Fruit fly (Drosophila melanogaster) whole organism, embryonic: ENCODE data around the gene Mec2.

Experiments
- Asciz ChIP-seq: fragments of 200-800 bp; sonication (Bioruptor generic); optimal IDR thresholded peaks from 2 replicates; lab custom pipeline; 2017; ENCODE audit warnings: missing biosample characterization, mild to moderate bottlenecking, missing genetic modification characterization, missing genetic modification reagents
- Awh ChIP-seq: fragments of 200-800 bp; sonication (Bioruptor generic); IDR thresholded peaks from 2 replicates; pipeline ENCODE4, ENCODE4 v1.3.6; 2022; ENCODE audit warnings: missing biosample characterization, missing genetic modification characterization
- B-H1 ChIP-seq: fragments of 200-800 bp; sonication (Bioruptor generic); IDR thresholded peaks from 3 replicates; pipeline ENCODE4 v1.3.6; 2022; ENCODE audit warnings: missing biosample characterization, missing genetic modification characterization
- Blimp-1 ChIP-seq: fragments of 200-800 bp; sonication (Bioruptor generic); optimal IDR thresholded peaks from 3 replicates; lab custom pipeline; 2018; ENCODE audit warnings: missing biosample characterization, missing genetic modification characterization, mild to moderate bottlenecking, moderate library complexity, missing genetic modification reagents
- CG11695 ChIP-seq: fragments of 200-800 bp; sonication (Bioruptor generic); IDR thresholded peaks from 3 replicates; pipeline ENCODE4 v1.3.6; 2022; ENCODE audit warnings: missing biosample characterization, missing genetic modification characterization
- CG12155 ChIP-seq: fragments of 200-800 bp; sonication (Bioruptor generic); optimal IDR thresholded peaks from 3 replicates; lab custom pipeline; 2016; ENCODE audit warnings: missing biosample characterization, missing genetic modification characterization
- CG15269 ChIP-seq: fragments of 200-800 bp; sonication (Bioruptor generic); optimal IDR thresholded peaks from 2 replicates; lab custom pipeline; 2018; ENCODE audit warnings: missing biosample characterization, mild to moderate bottlenecking, missing genetic modification characterization, moderate library complexity
- CG15696 ChIP-seq: fragments of 200-800 bp; sonication (Bioruptor generic); optimal IDR thresholded peaks from 2 replicates; lab custom pipeline; 2019; ENCODE audit warnings: missing biosample characterization, mild to moderate bottlenecking, missing genetic modification characterization, moderate library complexity
- CG16863 ChIP-seq: fragments of 200-800 bp; sonication (Bioruptor generic); optimal IDR thresholded peaks from 3 replicates; lab custom pipeline; 2016; ENCODE audit warnings: missing biosample characterization, missing genetic modification characterization
- CG17361 ChIP-seq: fragments of 200-800 bp; sonication (Bioruptor generic); IDR thresholded peaks from 3 replicates; pipeline ENCODE4 v1.3.6; 2022; ENCODE audit warnings: missing biosample characterization, missing genetic modification characterization
- CG32532 ChIP-seq: fragments of 200-800 bp; sonication (Bioruptor generic); IDR thresholded peaks from 2 replicates; pipeline ENCODE4 v1.3.6; 2022; ENCODE audit warnings: missing biosample characterization, missing genetic modification characterization
- CG33557 ChIP-seq: fragments of 200-800 bp; sonication (Bioruptor generic); optimal IDR thresholded peaks from 2 replicates; lab custom pipeline; 2019; ENCODE audit warnings: missing biosample characterization, mild to moderate bottlenecking, missing genetic modification characterization, moderate library complexity
- CG4404 ChIP-seq: fragments of 200-800 bp; sonication (Bioruptor generic); IDR thresholded peaks from 2 replicates; pipeline ENCODE4 v1.3.6; 2022; ENCODE audit warnings: missing biosample characterization, missing genetic modification characterization
- CG6175 ChIP-seq: fragments of 200-800 bp; sonication (Bioruptor generic); IDR thresholded peaks from 3 replicates; pipeline ENCODE4 v1.3.6; 2022; ENCODE audit warnings: missing biosample characterization, missing genetic modification characterization
- CG6683 ChIP-seq: fragments of 200-800 bp; sonication (Bioruptor generic); optimal IDR thresholded peaks from 2 replicates; lab custom pipeline; 2017; ENCODE audit warnings: missing biosample characterization, mild to moderate bottlenecking, missing genetic modification characterization, missing genetic modification reagents
- CG8765 ChIP-seq: fragments of 200-800 bp; sonication (Bioruptor generic); IDR thresholded peaks from 2 replicates; pipeline ENCODE4 v1.3.6; 2022; ENCODE audit warnings: missing biosample characterization, missing genetic modification characterization
- CG8924 ChIP-seq: fragments of 200-800 bp; optimal IDR thresholded peaks from 3 replicates; lab custom pipeline; 2019; ENCODE audit warnings: missing biosample characterization, mild to moderate bottlenecking, missing genetic modification characterization, moderate library complexity
- CG9437 ChIP-seq: fragments of 200-800 bp; sonication (Bioruptor generic); optimal IDR thresholded peaks from 2 replicates; lab custom pipeline; 2018; ENCODE audit warnings: missing biosample characterization, mild to moderate bottlenecking, missing genetic modification characterization
- CG9797 ChIP-seq: fragments of 200-800 bp; sonication (Bioruptor generic); optimal IDR thresholded peaks from 3 replicates; lab custom pipeline; 2018; ENCODE audit warnings: missing biosample characterization, mild to moderate bottlenecking, missing genetic modification characterization
- CkIIα-i1 ChIP-seq: fragments of 200-800 bp; sonication (Bioruptor generic); IDR thresholded peaks from 2 replicates; pipeline ENCODE4 v1.3.6; 2022; ENCODE audit warnings: missing biosample characterization, missing genetic modification characterization
- Dad ChIP-seq: fragments of 200-800 bp; sonication (Bioruptor generic); optimal IDR thresholded peaks from 3 replicates; lab custom pipeline; 2016; ENCODE audit warnings: missing biosample characterization, missing genetic modification characterization
- Dip2 ChIP-seq: fragments of 200-800 bp; sonication (Bioruptor generic); IDR thresholded peaks from 2 replicates; pipeline ENCODE4 v1.3.6; 2022; ENCODE audit warnings: missing biosample characterization, missing genetic modification characterization
- Med ChIP-seq: fragments of 200-800 bp; sonication (Bioruptor generic); peaks from one replicate; lab custom pipeline; 2016; ENCODE audit warnings: missing biosample characterization, missing genetic modification characterization, mild to moderate bottlenecking, inconsistent platforms, moderate library complexity
- Xbp1 ChIP-seq: fragments of 200-800 bp; sonication (Bioruptor generic); optimal IDR thresholded peaks from 3 replicates; lab custom pipeline; 2016; ENCODE audit warnings: missing biosample characterization, mild to moderate bottlenecking, missing genetic modification characterization
- abd-A ChIP-seq: fragments of 200-800 bp; sonication (Bioruptor generic); optimal IDR thresholded peaks from 3 replicates; lab custom pipeline; 2019; ENCODE audit warnings: missing biosample characterization, mild to moderate bottlenecking, missing genetic modification characterization, moderate library complexity
- ac ChIP-seq: fragments of 200-800 bp; sonication (Bioruptor generic); optimal IDR thresholded peaks from 3 replicates; lab custom pipeline; 2017; ENCODE audit warnings: missing biosample characterization, mild to moderate bottlenecking, missing genetic modification characterization
- al ChIP-seq: fragments of 200-800 bp; sonication (Bioruptor generic); IDR thresholded peaks from 2 replicates; pipeline ENCODE4 v1.3.6; 2022; ENCODE audit warnings: missing biosample characterization, missing genetic modification characterization
- aop ChIP-seq: fragments of 200-800 bp; sonication (Bioruptor generic); IDR thresholded peaks from 2 replicates; pipeline ENCODE4 v1.3.6; 2022; ENCODE audit warnings: missing biosample characterization, missing genetic modification characterization
- ap ChIP-seq: fragments of 200-800 bp; sonication (Bioruptor generic); IDR thresholded peaks from 2 replicates; pipeline ENCODE4 v1.3.6; 2022; ENCODE audit warnings: missing biosample characterization, missing genetic modification characterization
- br ChIP-seq: fragments of >200 bp; optimal IDR thresholded peaks from 2 replicates; lab custom pipeline; 2017
- cad ChIP-seq: fragments of >200 bp; optimal IDR thresholded peaks from 2 replicates; lab custom pipeline; 2017; ENCODE audit warnings: missing biosample characterization, missing genetic modification characterization
- chinmo ChIP-seq: fragments of 200-800 bp; sonication (Bioruptor generic); IDR thresholded peaks from 4 replicates; pipeline ENCODE4 v1.3.6; 2022; ENCODE audit warnings: missing biosample characterization, missing genetic modification characterization; ENCODE audit not compliant: partially characterized antibody
- crol ChIP-seq: fragments of 200-800 bp; sonication (Bioruptor generic); IDR thresholded peaks from 2 replicates; pipeline ENCODE4 v1.3.6; 2022; ENCODE audit warnings: missing biosample characterization, missing genetic modification characterization
- cwo ChIP-seq: fragments of 200-800 bp; sonication (Bioruptor generic); optimal IDR thresholded peaks from 3 replicates; lab custom pipeline; 2017; ENCODE audit warnings: missing biosample characterization, missing genetic modification characterization, mild to moderate bottlenecking, moderate library complexity, missing genetic modification reagents
- dan ChIP-seq: fragments of 200-800 bp; sonication (Bioruptor generic); IDR thresholded peaks from 2 replicates; pipeline ENCODE4 v1.3.6; 2022; ENCODE audit warnings: missing biosample characterization, missing genetic modification characterization
- fd96Cb ChIP-seq: fragments of 200-800 bp; sonication (Bioruptor generic); optimal IDR thresholded peaks from 2 replicates; lab custom pipeline; 2018; ENCODE audit warnings: missing biosample characterization, mild to moderate bottlenecking, missing genetic modification characterization, moderate library complexity
- grn ChIP-seq: fragments of 200-800 bp; sonication (Bioruptor generic); optimal IDR thresholded peaks from 3 replicates; lab custom pipeline; 2017; ENCODE audit warnings: missing biosample characterization, missing genetic modification characterization
- ind ChIP-seq: fragments of 200-800 bp; sonication (Bioruptor generic); optimal IDR thresholded peaks from 3 replicates; lab custom pipeline; 2016; ENCODE audit warnings: missing biosample characterization, missing genetic modification characterization
- jigr1 ChIP-seq: fragments of 200-800 bp; sonication (Bioruptor generic); IDR thresholded peaks from 3 replicates; pipeline ENCODE4 v1.3.6; 2022; ENCODE audit warnings: missing biosample characterization, missing genetic modification characterization
- kah ChIP-seq: fragments of 200-800 bp; sonication (Bioruptor generic); optimal IDR thresholded peaks from 2 replicates; lab custom pipeline; 2018; ENCODE audit warnings: missing biosample characterization, mild to moderate bottlenecking, missing genetic modification characterization
- kay ChIP-seq: fragments of 200-800 bp; sonication (Bioruptor generic); optimal IDR thresholded peaks from 2 replicates; lab custom pipeline; 2016; ENCODE audit warnings: missing biosample characterization, missing genetic modification characterization
- lbe ChIP-seq: fragments of 200-800 bp; sonication (Bioruptor generic); optimal IDR thresholded peaks from 2 replicates; lab custom pipeline; 2016; ENCODE audit warnings: missing biosample characterization, mild to moderate bottlenecking, missing genetic modification characterization
- nom ChIP-seq: fragments of 200-800 bp; sonication (Bioruptor generic); optimal IDR thresholded peaks from 2 replicates; lab custom pipeline; 2017; ENCODE audit warnings: missing biosample characterization, missing genetic modification characterization, mild to moderate bottlenecking, moderate library complexity, missing genetic modification reagents
- p53 ChIP-seq: fragments of 200-800 bp; sonication (Bioruptor generic); optimal IDR thresholded peaks from 2 replicates; lab custom pipeline; 2016; ENCODE audit warnings: missing biosample characterization, missing genetic modification characterization
- pan ChIP-seq, 4 experiments: fragments of >200 bp in 3 of 4; fragments of 200-800 bp in 1 of 4; sonication (Bioruptor generic) in 1 of 4; optimal IDR thresholded peaks in 3 of 4; IDR thresholded peaks in 1 of 4; 2 replicates each; pipeline versions ENCODE4 v1.3.6 to Lab custom; 2017 to 2022; ENCODE audit warnings: missing biosample characterization in 2 of 4, missing genetic modification characterization in 2 of 4, mixed read lengths in 1 of 4
- rib ChIP-seq: fragments of 200-800 bp; sonication (Bioruptor generic); IDR thresholded peaks from 2 replicates; pipeline ENCODE4 v1.3.6; 2022; ENCODE audit warnings: missing biosample characterization, missing genetic modification characterization
- sc ChIP-seq, 3 experiments: fragments of >200 bp in 2 of 3; fragments of 200-800 bp in 1 of 3; sonication (Bioruptor generic) in 1 of 3; optimal IDR thresholded peaks; 2 replicates in 2 of 3; 3 replicates in 1 of 3; lab custom pipeline; 2017; ENCODE audit warnings: mild to moderate bottlenecking in 1 of 3, missing biosample characterization in 1 of 3, missing genetic modification characterization in 1 of 3, missing genetic modification reagents in 1 of 3
- stwl ChIP-seq: fragments of 200-800 bp; sonication (Bioruptor generic); optimal IDR thresholded peaks from 3 replicates; lab custom pipeline; 2018; ENCODE audit warnings: missing biosample characterization, mild to moderate bottlenecking, missing genetic modification characterization, moderate library complexity

Gene Mec2

DNA sequence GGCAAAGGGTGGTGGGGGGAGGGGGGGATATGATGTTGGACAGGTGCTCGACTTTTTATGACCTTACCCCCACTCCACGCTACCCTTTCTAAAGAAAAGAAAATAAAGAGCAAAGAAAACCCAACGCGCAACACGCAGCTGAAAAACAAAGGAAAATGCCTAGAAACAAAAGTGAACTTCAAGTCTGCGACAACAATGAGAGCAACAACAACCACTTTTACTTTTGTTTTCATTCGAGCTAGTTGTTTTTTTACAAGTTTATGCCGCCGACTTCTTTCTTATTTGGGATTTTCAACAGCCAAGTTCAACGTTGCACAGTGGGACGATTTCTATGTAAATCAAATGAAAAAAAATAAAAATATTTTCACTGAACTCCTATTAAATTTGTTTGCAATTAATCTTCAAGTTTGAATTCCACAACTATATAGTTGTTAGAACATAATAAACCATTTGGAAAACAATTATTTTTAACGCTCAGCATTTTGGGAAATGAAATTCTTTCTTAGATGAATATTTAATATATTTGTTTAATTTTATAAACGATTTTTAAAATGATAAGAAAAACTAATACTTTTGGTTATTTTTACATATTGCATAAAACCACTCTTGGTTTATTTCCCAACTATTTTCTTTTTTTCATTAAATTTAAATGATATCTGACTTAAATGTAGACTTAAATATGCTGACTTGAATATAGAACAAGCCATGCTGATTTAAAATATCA lies 36.9 kb downstream of the Mec2 start (continued):
- TF ChIP-seq CG33557 (no peak), Dad (GFP tag; lab: Kevin White, UChicago) (no peak), kay (GFP tag; lab: Kevin White, UChicago) (no peak), CG15696 (no peak), chinmo (GFP tag; lab: Robert Waterston, UW) (no peak), CG11695 (no peak), CG8765 (GFP tag; lab: Robert Waterston, UW) (no peak), CG12155 (GFP tag; lab: Kevin White, UChicago) (no peak), ind (GFP tag; lab: Kevin White, UChicago) (peak; percentile 18), CG17361 (GFP tag; lab: Robert Waterston, UW) (peak; percentile 89), CG4404 (GFP tag; lab: Robert Waterston, UW) (no peak), CG9797 (GFP tag; lab: Kevin White, UChicago) (no peak), cad (GFP tag; lab: Kevin White, UChicago) (no peak), CG6683 (GFP tag; lab: Kevin White, UChicago) (no peak), p53 (GFP tag; lab: Kevin White, UChicago) (no peak), ac (GFP tag; lab: Kevin White, UChicago) (no peak), CkIIα-i1 (GFP tag; lab: Robert Waterston, UW) (no peak), kah (GFP tag; lab: Kevin White, UChicago) (no peak)

DNA sequence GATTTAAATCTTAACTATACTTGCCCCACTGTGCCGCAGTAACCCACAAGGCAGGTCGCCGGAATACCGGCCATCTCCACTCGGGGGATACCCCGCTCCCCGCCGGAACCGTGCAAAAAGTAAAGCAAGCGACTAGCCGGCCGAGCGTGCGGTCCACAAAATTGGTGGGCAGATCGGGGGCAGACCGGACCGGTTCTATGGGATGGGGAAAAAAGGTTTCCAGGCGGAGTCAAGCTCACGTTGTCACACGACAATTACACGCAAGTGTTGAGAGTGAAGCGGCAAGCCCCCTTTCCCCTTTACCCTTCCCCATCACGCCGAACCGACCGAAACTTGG lies 37.4 kb downstream of the Mec2 start:
- TF ChIP-seq jigr1 (GFP tag; lab: Robert Waterston, UW): no peak
- TF ChIP-seq sc (optimal IDR thresholded peaks at IDR 0.05; lab: Kevin White, UChicago): no peak
- no peak for TF ChIP-seq sc (GFP tag; optimal IDR thresholded peaks at IDR 0.05; lab: Kevin White, UChicago)
- TF ChIP-seq dan (GFP tag; lab: Robert Waterston, UW): no peak
- no peak for TF ChIP-seq abd-A
- peak; percentile 62; the same call in 1 of the 3 replicates for TF ChIP-seq CG6175 (GFP tag; lab: Robert Waterston, UW)
- peak; percentile 32; the same call in 1 of the 2 replicates for TF ChIP-seq rib
- peak; percentile 83 for TF ChIP-seq crol (GFP tag; lab: Robert Waterston, UW)
- TF ChIP-seq cwo: no peak
- no peak for TF ChIP-seq CG15269 (tag; lab: Kevin White, UChicago)
- peak; percentile 26 for TF ChIP-seq CG9437 (GFP tag; lab: Kevin White, UChicago)
- no peak for TF ChIP-seq pan (optimal IDR thresholded peaks at IDR 0.05; lab: Kevin White, UChicago)
- TF ChIP-seq pan (GFP tag; optimal IDR thresholded peaks at IDR 0.05 in 1 of 2, IDR thresholded peaks at IDR 0.05 in 1 of 2): peak in 1 of 2 experiments; percentile 20
- TF ChIP-seq chinmo (GFP tag; lab: Robert Waterston, UW): 0 out of 4 replicates have a peak, but pooled peaks have one; percentile 17
- TF ChIP-seq al (GFP tag; lab: Robert Waterston, UW): no peak
- TF ChIP-seq CG32532 (GFP tag; lab: Robert Waterston, UW): 0 out of 2 replicates have a peak, but pooled peaks have one; percentile 13
- TF ChIP-seq grn (GFP tag; lab: Kevin White, UChicago): no peak
- TF ChIP-seq Med (GFP tag; lab: Kevin White, UChicago): peak; percentile 55
- TF ChIP-seq ap (GFP tag; lab: Robert Waterston, UW): no peak
- no peak for TF ChIP-seq CG16863 (GFP tag; lab: Kevin White, UChicago)
- TF ChIP-seq fd96Cb (tag; lab: Kevin White, UChicago): no peak
- no peak for TF ChIP-seq Asciz (GFP tag; lab: Kevin White, UChicago)
- peak; percentile 20 for TF ChIP-seq CG8924 (tag; lab: Kevin White, UChicago)
- no peak for TF ChIP-seq stwl (tag; lab: Kevin White, UChicago)
- no peak for TF ChIP-seq Dip2 (GFP tag; lab: Robert Waterston, UW)
- TF ChIP-seq Xbp1: no peak
- TF ChIP-seq lbe (GFP tag; lab: Kevin White, UChicago): no peak
- no peak for TF ChIP-seq br (lab: Kevin White, UChicago)
- TF ChIP-seq CG17361 (GFP tag; lab: Robert Waterston, UW): peak; percentile 26; the same call in 2 of the 3 replicates
- peak; percentile 64 for TF ChIP-seq Blimp-1 (GFP tag; lab: Kevin White, UChicago)
- TF ChIP-seq Awh: no peak
- no peak for TF ChIP-seq aop
- peak; percentile 26 for TF ChIP-seq nom
- TF ChIP-seq B-H1 (GFP tag; lab: Robert Waterston, UW): no peak
